Fruit fly (Drosophila melanogaster) whole organism, pupa: ENCODE data around the gene Trp1.

ENCODE experiments used
- CG13204 ChIP-seq: fragments of 200-800 bp; sonication (Bioruptor generic); optimal IDR thresholded peaks from 2 replicates; lab custom pipeline; 2018; ENCODE audit warnings: missing biosample characterization, mild to moderate bottlenecking, missing genetic modification characterization, moderate library complexity
- CG14655 ChIP-seq: fragments of 200-800 bp; sonication (Bioruptor generic); optimal IDR thresholded peaks from 3 replicates; lab custom pipeline; 2017; ENCODE audit warnings: mild to moderate bottlenecking, missing biosample characterization, missing genetic modification reagents, missing genetic modification characterization
- CG15710 ChIP-seq: fragments of 200-800 bp; sonication (Bioruptor generic); optimal IDR thresholded peaks from 2 replicates; lab custom pipeline; 2018; ENCODE audit warnings: missing biosample characterization, mild to moderate bottlenecking, missing genetic modification characterization, moderate library complexity
- CG17806 ChIP-seq: fragments of 200-800 bp; sonication (Bioruptor generic); optimal IDR thresholded peaks from 2 replicates; lab custom pipeline; 2018; ENCODE audit warnings: missing biosample characterization, mild to moderate bottlenecking, missing genetic modification characterization, moderate library complexity
- CG32121 ChIP-seq: fragments of 200-800 bp; sonication (Bioruptor generic); IDR thresholded peaks from 2 replicates; pipeline ENCODE4 v1.3.6; 2022; ENCODE audit warnings: missing biosample characterization, missing genetic modification characterization
- CG34367 ChIP-seq: fragments of 200-800 bp; sonication (Bioruptor generic); optimal IDR thresholded peaks from 2 replicates; lab custom pipeline; 2018; ENCODE audit warnings: missing biosample characterization, mild to moderate bottlenecking, missing genetic modification characterization
- CG8159 ChIP-seq: fragments of 200-800 bp; sonication (Bioruptor generic); optimal IDR thresholded peaks from 3 replicates; lab custom pipeline; 2018; ENCODE audit warnings: missing biosample characterization, mild to moderate bottlenecking, missing genetic modification characterization, moderate library complexity
- CG9948 ChIP-seq: fragments of 200-800 bp; sonication (Bioruptor generic); optimal IDR thresholded peaks from 2 replicates; lab custom pipeline; 2018; ENCODE audit warnings: missing biosample characterization, mild to moderate bottlenecking, missing genetic modification characterization, moderate library complexity
- D1 ChIP-seq: fragments of 200-800 bp; sonication (Bioruptor generic); optimal IDR thresholded peaks from 2 replicates; lab custom pipeline; 2018; ENCODE audit warnings: missing biosample characterization, mild to moderate bottlenecking, missing genetic modification characterization, moderate library complexity
- EcR ChIP-seq: fragments of 200-800 bp; sonication (Bioruptor generic); optimal IDR thresholded peaks from 3 replicates; lab custom pipeline; 2019; ENCODE audit warnings: missing biosample characterization, missing genetic modification characterization, mild to moderate bottlenecking, moderate library complexity, missing genetic modification reagents
- Pif1A ChIP-seq: fragments of 200-800 bp; sonication (Bioruptor generic); optimal IDR thresholded peaks from 3 replicates; lab custom pipeline; 2016; ENCODE audit warnings: missing biosample characterization, missing genetic modification characterization
- Pif1B ChIP-seq: fragments of 200-800 bp; sonication (Bioruptor generic); optimal IDR thresholded peaks from 3 replicates; lab custom pipeline; 2016; ENCODE audit warnings: missing biosample characterization, missing genetic modification characterization
- rn ChIP-seq: fragments of 200-800 bp; sonication (Bioruptor generic); IDR thresholded peaks from 2 replicates; pipeline ENCODE4 v1.3.6; 2022; ENCODE audit warnings: missing biosample characterization, missing genetic modification characterization

DNA sequence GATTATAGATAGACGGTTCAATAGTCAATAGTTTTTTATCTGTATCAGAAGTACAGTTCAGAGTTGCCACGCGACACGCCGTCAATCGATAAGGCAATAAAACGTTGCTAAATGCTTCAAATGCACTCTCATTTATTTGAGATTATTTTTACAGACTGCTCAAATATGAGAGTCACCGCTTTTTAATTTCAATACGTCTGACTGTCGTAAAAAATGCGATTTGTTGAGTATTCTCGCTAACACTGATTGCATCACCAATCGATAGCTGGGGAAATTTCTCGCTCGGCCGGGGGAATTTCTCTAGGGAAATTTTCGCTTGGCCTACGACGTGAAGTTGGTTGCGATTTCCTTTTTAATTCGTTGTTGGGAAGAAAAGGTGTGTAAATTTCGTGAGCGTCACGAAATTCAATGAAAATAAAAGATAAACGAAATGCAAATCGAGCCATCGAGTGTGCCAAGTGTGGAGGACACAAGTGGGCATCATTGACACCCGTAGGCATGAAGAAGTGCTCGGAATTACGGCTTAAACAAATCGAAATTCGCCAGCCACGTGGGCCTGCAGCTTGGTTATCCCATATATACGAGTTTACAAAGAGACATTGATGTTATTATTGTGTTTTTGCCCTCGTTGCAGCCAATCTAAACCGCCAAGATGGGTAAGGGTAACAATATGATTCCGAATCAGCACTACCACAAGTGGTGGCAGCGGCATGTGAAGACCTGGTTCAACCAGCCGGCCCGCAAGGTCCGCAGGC is 42.0 kb upstream of the Trp1 start, which contains the start of the genes Dref and RpL13:
- peak; percentile 76 for TF ChIP-seq CG34367 (tag; lab: Kevin White, UChicago)
- TF ChIP-seq D1, result no peak
- TF ChIP-seq EcR (GFP tag; lab: Kevin White, UChicago), result peak; percentile 11
- no peak for TF ChIP-seq Pif1B (GFP tag; lab: Kevin White, UChicago)
- peak; percentile 24 for TF ChIP-seq CG9948 (tag; lab: Kevin White, UChicago)
- no peak for TF ChIP-seq CG13204 (GFP tag; lab: Kevin White, UChicago)
- TF ChIP-seq CG32121 (GFP tag; lab: Robert Waterston, UW), result peak; percentile 35; the same call in 1 of the 2 replicates
- TF ChIP-seq CG14655 (GFP tag; lab: Kevin White, UChicago), result no peak
- TF ChIP-seq CG17806, result peak; percentile 38
- peak; percentile 60 for TF ChIP-seq CG8159 (tag; lab: Kevin White, UChicago)
- peak; percentile 74 for TF ChIP-seq CG15710 (tag; lab: Kevin White, UChicago)
- TF ChIP-seq Pif1A (GFP tag; lab: Kevin White, UChicago), result no peak
- TF ChIP-seq rn, result no peak
